Fruit fly (Drosophila melanogaster) whole organism: Measurements from ENCODE around the gene CG13064.

ENCODE experiments used
- CG8478 ChIP-seq: fragments of >200 bp; optimal IDR thresholded peaks from 2 replicates; lab custom pipeline; 2018; ENCODE audit warnings: inconsistent platforms
- Dll ChIP-seq: fragments of >200 bp; optimal IDR thresholded peaks from 2 replicates; lab custom pipeline; 2017
- EcR ChIP-seq, 2 experiments: fragments of >200 bp; optimal IDR thresholded peaks; 2 replicates each; lab custom pipeline; 2017; ENCODE audit warnings: missing biosample characterization in 2 of 2, missing genetic modification characterization in 2 of 2, missing genetic modification reagents in 2 of 2
- pan ChIP-seq: fragments of >200 bp; optimal IDR thresholded peaks from 2 replicates; lab custom pipeline; 2017
- psq ChIP-seq: fragments of >200 bp; optimal IDR thresholded peaks from 2 replicates; lab custom pipeline; 2017
- usp ChIP-seq: fragments of >200 bp; optimal IDR thresholded peaks from 2 replicates; lab custom pipeline; 2017; ENCODE audit warnings: missing biosample characterization, missing genetic modification characterization, mixed read lengths

CG13064 gene

DNA sequence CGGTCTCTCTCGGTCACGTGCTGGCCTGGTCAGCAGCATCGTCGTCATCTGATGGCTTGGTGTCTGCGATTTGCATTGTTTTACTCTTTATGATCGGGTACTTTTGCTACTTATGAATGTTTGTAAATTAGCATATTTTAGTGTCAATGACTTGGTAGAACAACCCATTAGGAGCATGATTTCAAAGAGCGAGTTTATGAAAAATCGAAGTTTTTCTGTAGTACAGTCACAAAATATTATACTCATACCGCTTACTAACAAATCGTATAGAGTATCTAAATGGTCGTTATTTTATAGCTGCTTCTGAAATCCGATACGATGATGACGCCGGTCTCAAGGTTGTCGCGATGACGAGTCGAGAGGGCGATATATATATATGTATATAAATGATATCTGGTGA, 6.1 kb downstream of the CG13064 start:
- TF ChIP-seq psq (lab: Kevin White, UChicago) (no peak), pan (no peak), CG8478 (lab: Kevin White, UChicago) (no peak), EcR (GFP tag; optimal IDR thresholded peaks at IDR 0.05; lab: Kevin White, UChicago) (no peak)

DNA sequence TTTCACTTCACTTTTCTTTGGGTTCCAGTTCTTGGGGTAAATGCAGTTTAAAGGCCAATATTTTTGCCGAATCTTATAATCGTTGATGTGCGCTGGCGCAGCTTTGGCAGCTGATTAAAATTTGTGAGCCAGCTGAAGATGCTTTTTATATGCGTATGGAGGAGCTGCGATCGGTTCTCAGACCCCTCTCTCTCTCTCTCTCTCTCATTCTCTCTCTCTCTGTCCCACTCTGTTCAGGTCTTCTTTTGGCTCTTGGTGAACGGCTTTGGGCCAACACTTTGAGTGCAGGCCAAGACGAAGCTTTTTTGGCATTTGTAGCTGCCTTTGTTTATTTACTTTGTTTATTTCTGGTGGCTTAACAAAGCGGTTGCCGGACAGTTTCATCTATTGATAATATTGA, 8.1 kb downstream of the CG13064 start, which contains the start of gene CG13046:
CG13046 (minus strand) TSS at position 101 of the 400 bp plus-strand sequence.
- TF ChIP-seq CG8478 (lab: Kevin White, UChicago): no peak
- no peak for TF ChIP-seq EcR (GFP tag; optimal IDR thresholded peaks at IDR 0.05; lab: Kevin White, UChicago)
- TF ChIP-seq pan: no peak
- TF ChIP-seq usp: no peak
- TF ChIP-seq psq (lab: Kevin White, UChicago): no peak
- no peak for TF ChIP-seq Dll

DNA sequence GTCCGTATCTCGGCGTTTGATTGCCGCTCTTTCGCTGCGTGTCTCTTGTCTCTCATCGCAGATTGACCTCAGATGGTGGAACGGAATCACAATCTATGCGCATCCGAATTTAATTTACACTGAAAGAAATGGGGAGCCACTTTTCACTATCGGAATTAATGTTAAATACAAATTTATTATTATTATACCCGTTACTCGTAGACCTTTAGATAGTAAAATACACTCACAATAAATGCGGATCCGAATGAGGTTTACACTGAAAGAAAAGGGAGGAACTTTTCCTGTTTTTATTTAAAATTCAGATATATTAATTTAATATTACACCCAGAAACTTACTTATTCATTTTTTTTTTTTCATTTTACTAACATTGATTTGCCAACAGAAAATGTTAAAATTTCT, 8.9 kb downstream of the CG13064 start:
- TF ChIP-seq pan (no peak), CG8478 (lab: Kevin White, UChicago) (no peak), Dll (no peak), usp (no peak), psq (lab: Kevin White, UChicago) (no peak), EcR (GFP tag; optimal IDR thresholded peaks at IDR 0.05; lab: Kevin White, UChicago) (no peak)

DNA sequence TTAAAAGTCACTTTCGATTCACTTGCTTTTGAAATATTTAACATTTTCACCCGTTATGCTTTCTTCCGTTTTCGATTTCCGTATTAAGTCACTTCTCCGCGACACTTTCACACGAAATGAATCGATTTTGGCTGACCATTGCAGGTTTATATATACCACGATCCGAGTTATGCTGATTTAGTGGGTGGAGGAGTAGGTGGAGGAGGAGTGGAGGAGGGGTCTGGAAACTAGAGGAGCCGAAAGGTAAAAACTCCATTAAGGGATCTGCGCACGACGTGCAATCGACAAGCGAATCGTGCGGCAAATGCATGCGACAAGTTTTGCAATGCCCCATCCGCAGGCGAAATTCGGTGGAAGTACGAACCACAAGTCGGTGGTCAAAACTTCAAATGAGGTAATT, 10.6 kb downstream of the CG13064 start, which contains the start of gene CG13045:
CG13045 (minus strand) TSS at position 101 of the 400 bp plus-strand sequence.
- TF ChIP-seq CG8478 (lab: Kevin White, UChicago): no peak
- no peak for TF ChIP-seq Dll
- TF ChIP-seq psq (lab: Kevin White, UChicago): no peak
- TF ChIP-seq usp: no peak
- TF ChIP-seq pan: no peak
- TF ChIP-seq EcR (GFP tag; optimal IDR thresholded peaks at IDR 0.05; lab: Kevin White, UChicago): no peak

DNA sequence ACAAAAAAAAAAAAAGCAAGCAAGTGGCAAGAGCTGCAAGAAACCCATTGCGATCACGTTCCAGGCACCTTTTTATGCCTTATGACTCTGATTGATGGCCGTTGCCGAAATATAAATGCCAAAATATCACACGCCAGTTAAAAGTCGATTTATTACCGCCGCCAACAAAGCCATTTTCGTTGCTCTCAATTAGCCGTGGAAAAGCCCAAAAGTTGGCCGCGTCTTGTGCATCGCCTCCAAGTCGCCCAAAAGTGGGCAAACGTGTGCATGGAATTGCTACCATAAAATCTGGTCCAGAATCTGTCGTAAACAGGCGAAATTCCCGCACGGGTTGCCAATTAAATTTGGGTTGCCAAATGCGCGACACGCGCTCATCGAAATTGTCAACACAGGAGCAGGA, 11.5 kb downstream of the CG13064 start:
- TF ChIP-seq CG8478 (lab: Kevin White, UChicago): no peak
- TF ChIP-seq pan: no peak
- no peak for TF ChIP-seq psq (lab: Kevin White, UChicago)
- no peak for TF ChIP-seq EcR (GFP tag; optimal IDR thresholded peaks at IDR 0.05; lab: Kevin White, UChicago)
- no peak for TF ChIP-seq Dll
- TF ChIP-seq usp: no peak

DNA sequence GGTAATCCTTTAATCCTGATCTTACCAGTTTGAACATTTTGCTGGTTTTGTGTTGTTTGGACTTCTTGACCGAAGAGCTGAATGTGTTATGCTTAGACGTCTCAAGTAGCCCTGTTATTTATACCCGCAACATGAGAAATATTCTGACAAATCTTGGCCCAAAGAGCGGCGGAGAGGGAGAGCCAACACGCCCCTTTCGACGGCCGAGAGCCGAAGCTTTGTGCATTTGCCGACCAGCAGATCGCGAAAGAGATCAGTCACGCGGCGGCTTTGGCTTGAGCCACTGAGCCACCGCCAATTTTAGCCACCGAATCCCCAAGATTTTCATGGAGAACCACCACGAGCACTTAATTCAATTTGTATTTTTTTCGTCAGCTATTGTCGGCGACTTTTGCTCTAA, 15.2 kb downstream of the CG13064 start, which contains the start of gene CG4962:
CG4962 (minus strand) TSS at position 101 of the 400 bp plus-strand sequence.
- no peak for TF ChIP-seq EcR (GFP tag; optimal IDR thresholded peaks at IDR 0.05; lab: Kevin White, UChicago)
- TF ChIP-seq psq (lab: Kevin White, UChicago): no peak
- TF ChIP-seq CG8478 (lab: Kevin White, UChicago): no peak
- no peak for TF ChIP-seq pan
- no peak for TF ChIP-seq Dll
- TF ChIP-seq usp: no peak

DNA sequence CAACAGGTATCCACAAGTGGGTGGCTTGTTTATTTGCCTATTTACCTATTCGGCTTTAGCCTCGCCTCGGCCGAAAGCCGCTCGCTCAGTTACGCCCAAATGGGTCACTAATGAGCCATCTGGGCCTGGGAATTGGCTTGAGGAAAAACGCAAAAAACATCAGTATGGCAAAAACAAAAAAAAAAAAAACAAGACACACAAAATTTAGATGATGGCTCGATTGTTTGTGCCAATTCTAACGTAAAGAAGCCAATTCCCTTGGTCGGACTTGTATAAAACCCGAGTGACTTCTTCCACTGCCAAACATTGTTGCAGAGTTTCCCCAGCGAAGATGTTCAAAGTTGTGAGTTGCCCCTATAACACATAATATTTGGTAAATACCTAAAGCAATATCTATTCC, 20.9 kb downstream of the CG13064 start, which contains the start of gene CG4982:
CG4982 (plus strand) TSS at position 301 of the 400 bp plus-strand sequence.
- TF ChIP-seq Dll: no peak

DNA sequence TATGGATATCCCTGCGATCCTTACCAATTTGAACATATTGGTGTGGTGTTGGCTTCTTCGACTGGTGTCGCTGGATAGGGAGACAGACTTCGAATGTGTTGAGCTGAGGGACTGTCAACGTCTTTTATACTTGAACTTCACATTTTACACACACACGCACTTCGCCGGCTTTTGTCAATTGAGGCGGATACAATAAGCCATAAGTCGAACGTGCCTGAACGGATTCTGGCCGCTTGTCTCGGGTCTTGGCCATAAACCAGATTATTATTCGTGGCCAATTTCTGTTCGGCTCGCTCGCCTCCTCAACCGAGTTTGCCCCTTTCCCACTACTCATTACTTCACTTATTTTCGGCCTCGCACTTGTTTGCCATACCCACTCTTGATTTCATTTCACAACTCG, 22.9 kb downstream of the CG13064 start, which contains the start of gene CG13044:
CG13044 (minus strand) TSS at position 101 of the 400 bp plus-strand sequence.
- TF ChIP-seq psq (lab: Kevin White, UChicago) (no peak), usp (no peak), pan (no peak), EcR (GFP tag; optimal IDR thresholded peaks at IDR 0.05; lab: Kevin White, UChicago) (no peak), CG8478 (lab: Kevin White, UChicago) (no peak), Dll (no peak)

DNA sequence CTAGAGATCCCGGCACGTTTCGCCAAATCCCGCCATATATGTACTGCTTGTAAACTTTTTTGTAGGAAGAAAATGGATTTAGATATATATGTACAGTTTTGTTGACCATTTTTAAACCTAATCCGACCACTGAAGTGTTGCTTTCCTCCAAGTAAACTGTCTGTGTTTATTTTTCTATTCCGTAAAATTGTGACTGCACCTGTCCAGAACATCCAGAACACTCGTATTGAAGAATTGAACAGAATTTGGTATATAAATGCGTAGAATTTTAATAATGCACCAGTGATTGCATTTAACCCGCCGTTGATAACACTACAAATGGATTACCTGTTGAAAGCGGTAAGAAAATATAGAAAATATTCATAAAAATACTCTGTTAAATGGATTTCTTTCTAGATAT, 23.8 kb downstream of the CG13064 start, which contains the start of gene CG43249:
CG43249 (plus strand) TSS at position 301 of the 400 bp plus-strand sequence.
- no peak for TF ChIP-seq usp
- no peak for TF ChIP-seq CG8478 (lab: Kevin White, UChicago)
- TF ChIP-seq psq (lab: Kevin White, UChicago): no peak
- no peak for TF ChIP-seq pan
- no peak for TF ChIP-seq EcR (GFP tag; optimal IDR thresholded peaks at IDR 0.05; lab: Kevin White, UChicago)
- no peak for TF ChIP-seq Dll

DNA sequence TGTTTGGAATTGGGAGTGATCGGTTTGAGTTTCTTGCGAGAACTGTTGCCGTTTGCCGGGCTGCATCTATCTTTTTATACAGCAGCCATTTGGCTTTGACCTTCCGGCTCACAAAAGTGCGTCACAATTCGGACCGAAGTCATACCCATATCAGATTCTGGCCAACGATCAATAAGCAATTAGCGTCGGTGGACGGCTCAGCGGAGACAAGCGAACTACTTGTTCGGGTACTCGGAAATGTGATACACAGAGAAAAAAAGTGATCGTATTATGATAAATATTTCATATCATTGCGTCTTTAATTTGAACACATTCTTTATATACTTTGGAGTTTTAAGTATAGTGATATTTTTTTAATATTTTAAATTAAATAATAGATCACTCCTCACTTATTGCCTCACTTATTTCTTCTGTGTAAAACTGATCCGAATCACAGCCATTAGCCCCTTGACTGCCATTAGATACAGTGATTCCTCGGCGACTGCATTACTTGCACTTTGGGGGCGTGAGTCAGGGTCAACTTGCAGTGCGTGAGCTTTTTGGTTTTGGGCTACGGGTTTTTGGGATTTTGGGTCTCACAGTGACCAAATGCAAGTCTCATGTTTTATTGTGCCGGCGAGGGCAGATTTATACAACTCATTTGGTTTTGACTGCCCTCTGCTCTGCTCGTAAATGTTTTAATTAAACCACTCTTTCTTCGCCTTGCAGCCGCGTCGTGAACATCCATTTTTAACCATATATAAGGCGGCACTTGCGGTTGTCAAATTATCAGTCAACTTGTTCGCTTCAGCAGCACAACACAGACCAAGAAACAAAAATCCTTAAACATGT, 25.8 kb downstream of the CG13064 start, which contains the start of the genes CG13043 and CG13063:
CG13043 (minus strand) TSS at position 51 of the 831 bp plus-strand sequence.
CG13063 (plus strand) TSS at position 781 of the 831 bp plus-strand sequence.
- TF ChIP-seq CG8478 (lab: Kevin White, UChicago) (no peak), EcR (GFP tag; optimal IDR thresholded peaks at IDR 0.05; lab: Kevin White, UChicago) (no peak), pan (no peak), Dll (no peak), psq (lab: Kevin White, UChicago) (no peak), usp (no peak)

DNA sequence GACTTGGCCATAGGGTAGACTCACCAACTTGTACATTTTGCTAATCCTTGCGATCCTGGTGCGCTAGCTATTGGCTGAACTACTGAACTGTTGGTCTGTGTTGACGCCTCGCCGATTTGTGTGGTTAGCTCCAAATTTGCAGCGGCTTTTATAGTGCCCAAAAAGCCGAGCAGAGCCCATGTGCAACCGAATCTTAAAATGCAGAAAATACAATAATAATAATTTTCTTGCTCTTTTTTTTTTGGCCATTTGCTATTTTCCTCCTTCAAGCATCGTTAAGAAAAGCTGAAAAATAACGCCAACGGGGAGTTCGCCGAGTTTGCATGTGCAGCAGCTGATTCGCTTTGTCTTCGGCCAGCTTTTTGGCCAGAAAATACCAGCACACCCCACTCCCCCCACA, 28.2 kb downstream of the CG13064 start, which contains the start of gene CG13042:
CG13042 (minus strand) TSS at position 101 of the 400 bp plus-strand sequence.
- TF ChIP-seq Dll (no peak), pan (no peak), psq (lab: Kevin White, UChicago) (no peak), EcR (GFP tag; optimal IDR thresholded peaks at IDR 0.05; lab: Kevin White, UChicago) (no peak), CG8478 (lab: Kevin White, UChicago) (no peak), usp (no peak)

DNA sequence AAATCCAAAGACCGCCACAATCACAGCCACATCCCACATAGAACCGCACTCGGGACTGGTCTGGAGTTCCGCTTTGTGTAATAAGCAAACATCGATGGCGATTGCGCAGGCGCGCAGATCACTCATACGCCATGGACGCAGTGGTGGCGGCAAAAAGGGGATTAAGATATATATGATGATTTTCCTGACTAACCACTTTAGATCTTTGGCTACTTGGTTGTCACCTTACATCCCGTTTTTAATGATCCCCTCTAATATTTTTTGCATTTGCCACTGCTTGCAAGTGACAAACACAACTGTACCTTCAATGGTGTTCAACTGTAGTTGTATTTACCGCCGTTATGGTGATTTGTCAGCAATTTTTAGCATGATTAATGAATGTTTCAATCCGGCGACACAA, 29.8 kb downstream of the CG13064 start:
- TF ChIP-seq EcR (GFP tag; optimal IDR thresholded peaks at IDR 0.05; lab: Kevin White, UChicago): no peak
- no peak for TF ChIP-seq psq (lab: Kevin White, UChicago)
- no peak for TF ChIP-seq pan
- no peak for TF ChIP-seq Dll
- TF ChIP-seq CG8478 (lab: Kevin White, UChicago): no peak
- no peak for TF ChIP-seq usp
